Worm (Caenorhabditis elegans) whole organism, young adult: ENCODE results near the gene mlcd-1.

Source experiments
- B0035.1 ChIP-seq: sonication (generic microtip); optimal IDR thresholded peaks from 2 replicates; lab custom pipeline; 2016; ENCODE audit warnings: missing genetic modification characterization, mild to moderate bottlenecking, missing compliant biosample characterization, missing genotype, missing genetic modification reagents
- F23B12.7 ChIP-seq: sonication (generic microtip); optimal IDR thresholded peaks from 2 replicates; lab custom pipeline; 2017; ENCODE audit warnings: missing genetic modification characterization, mild to moderate bottlenecking, missing compliant biosample characterization, antibody characterized with exemption, moderate library complexity; ENCODE audit not compliant: insufficient read depth
- F57C9.4 ChIP-seq: sonication (generic microtip); optimal IDR thresholded peaks from 2 replicates; lab custom pipeline; 2017; ENCODE audit warnings: mild to moderate bottlenecking, missing genetic modification characterization, missing compliant biosample characterization
- T07F8.4 ChIP-seq: sonication (generic microtip); optimal IDR thresholded peaks from 2 replicates; lab custom pipeline; 2016; ENCODE audit warnings: mild to moderate bottlenecking, missing genetic modification characterization, moderate library complexity, missing compliant biosample characterization
- Y67H2A.10 ChIP-seq: fragments of 200-800 bp; sonication (Bioruptor generic); conservative IDR thresholded peaks from 2 replicates; pipeline ENCODE4 v1.3.6; 2022; ENCODE audit warnings: missing genetic modification reagents, missing genetic modification characterization, missing compliant biosample characterization
- Y79H2A.3 ChIP-seq: fragments of 200-800 bp; sonication (Bioruptor generic); conservative IDR thresholded peaks from 2 replicates; pipeline ENCODE4 v1.3.6; 2022; ENCODE audit warnings: missing genetic modification reagents, missing genetic modification characterization, missing compliant biosample characterization
- ZK185.1 ChIP-seq: sonication (generic microtip); optimal IDR thresholded peaks from 2 replicates; lab custom pipeline; 2016; ENCODE audit warnings: mild to moderate bottlenecking, missing genetic modification characterization, missing compliant biosample characterization; ENCODE audit not compliant: poor library complexity, severe bottlenecking
- akir-1 ChIP-seq: fragments of 200-800 bp; sonication (Bioruptor generic); optimal IDR thresholded peaks from 2 replicates; lab custom pipeline; 2018; ENCODE audit warnings: mild to moderate bottlenecking, missing genetic modification characterization, moderate library complexity, missing compliant biosample characterization
- ama-1 ChIP-seq, 3 experiments: fragments of 150-350 bp in 1 of 3; sonication (generic microtip) in 2 of 3; optimal IDR thresholded peaks; 2 replicates each; lab custom pipeline; 2014 to 2018; ENCODE audit warnings: missing biosample characterization in 2 of 3, missing genetic modification characterization in 2 of 3, missing genetic modification reagents in 2 of 3
- attf-6 ChIP-seq: fragments of 200-800 bp; sonication (Bioruptor generic); IDR thresholded peaks from 2 replicates; pipeline ENCODE4 v1.3.6; 2022; ENCODE audit warnings: missing genetic modification reagents, missing genetic modification characterization, missing compliant biosample characterization
- bed-1 ChIP-seq: fragments of 200-800 bp; sonication (Bioruptor generic); IDR thresholded peaks from 2 replicates; pipeline ENCODE4 v1.3.6; 2022; ENCODE audit warnings: missing genetic modification reagents, missing genetic modification characterization, missing compliant biosample characterization
- bed-2 ChIP-seq: fragments of 200-800 bp; sonication (Bioruptor generic); IDR thresholded peaks from 2 replicates; pipeline ENCODE4 v1.3.6; 2022; ENCODE audit warnings: missing genetic modification reagents, missing genetic modification characterization, missing compliant biosample characterization
- cebp-2 ChIP-seq: fragments of 200-800 bp; sonication (Bioruptor generic); IDR thresholded peaks from 2 replicates; pipeline ENCODE4 v1.3.6; 2022; ENCODE audit warnings: missing genetic modification characterization, missing compliant biosample characterization
- ceh-100 ChIP-seq: fragments of 200-800 bp; sonication (Bioruptor generic); IDR thresholded peaks from 2 replicates; pipeline ENCODE4 v1.3.6; 2022; ENCODE audit warnings: missing genetic modification reagents, missing genetic modification characterization, missing compliant biosample characterization
- ceh-27 ChIP-seq: fragments of 200-800 bp; sonication (Bioruptor generic); optimal IDR thresholded peaks from 2 replicates; lab custom pipeline; 2018; ENCODE audit warnings: mild to moderate bottlenecking, missing genetic modification characterization, moderate library complexity, missing compliant biosample characterization
- ceh-79 ChIP-seq: sonication (generic microtip); optimal IDR thresholded peaks from 2 replicates; lab custom pipeline; 2017; ENCODE audit warnings: mild to moderate bottlenecking, missing genetic modification characterization, missing compliant biosample characterization
- chd-7 ChIP-seq: sonication (generic microtip); optimal IDR thresholded peaks from 2 replicates; lab custom pipeline; 2016; ENCODE audit warnings: mild to moderate bottlenecking, missing genetic modification characterization, moderate library complexity, missing compliant biosample characterization
- egrh-3 ChIP-seq: fragments of 200-800 bp; sonication (Bioruptor generic); IDR thresholded peaks from 2 replicates; pipeline ENCODE4 v1.3.6; 2022; ENCODE audit warnings: missing genetic modification reagents, missing genetic modification characterization, missing compliant biosample characterization
- ets-4 ChIP-seq: fragments of 200-800 bp; sonication (Bioruptor generic); optimal IDR thresholded peaks from 2 replicates; lab custom pipeline; 2018; ENCODE audit warnings: mild to moderate bottlenecking, missing genetic modification characterization, missing compliant biosample characterization
- fkh-3 ChIP-seq: sonication (generic microtip); optimal IDR thresholded peaks from 2 replicates; lab custom pipeline; 2016; ENCODE audit warnings: mild to moderate bottlenecking, missing genetic modification characterization, missing compliant biosample characterization
- him-1 ChIP-seq: sonication (generic microtip); optimal IDR thresholded peaks from 2 replicates; lab custom pipeline; 2016; ENCODE audit warnings: missing genotype, missing genetic modification reagents, missing genetic modification characterization, missing compliant biosample characterization
- hmg-1.2 ChIP-seq: fragments of 200-800 bp; sonication (Bioruptor generic); IDR thresholded peaks from 2 replicates; pipeline ENCODE4 v1.3.6; 2022; ENCODE audit warnings: missing genetic modification reagents, missing genetic modification characterization, missing compliant biosample characterization
- hmg-20 ChIP-seq: fragments of 200-800 bp; sonication (Bioruptor generic); IDR thresholded peaks from 2 replicates; pipeline ENCODE4 v1.3.6; 2022; ENCODE audit warnings: missing genetic modification reagents, missing genetic modification characterization, missing compliant biosample characterization
- let-526 ChIP-seq: fragments of 200-800 bp; sonication (Bioruptor generic); IDR thresholded peaks from 2 replicates; pipeline ENCODE4 v1.3.6; 2022; ENCODE audit warnings: missing genetic modification reagents, missing genetic modification characterization, missing compliant biosample characterization
- let-607 ChIP-seq, 2 experiments: fragments of 200-800 bp in 1 of 2; sonication (Bioruptor generic) in 1 of 2; sonication (generic microtip) in 1 of 2; optimal IDR thresholded peaks; 2 replicates each; lab custom pipeline; 2016 to 2018; ENCODE audit warnings: mild to moderate bottlenecking in 2 of 2, missing compliant biosample characterization in 2 of 2, missing genetic modification characterization in 2 of 2, moderate library complexity in 2 of 2, missing genotype in 1 of 2
- lin-26 ChIP-seq: fragments of 200-800 bp; sonication (Bioruptor generic); IDR thresholded peaks from 2 replicates; pipeline ENCODE4 v1.3.6; 2022; ENCODE audit warnings: missing genetic modification reagents, missing genetic modification characterization, missing compliant biosample characterization
- lin-35 ChIP-seq, 3 experiments: fragments of 150-350 bp in 2 of 3; sonication (generic microtip) in 1 of 3; optimal IDR thresholded peaks; 2 replicates each; lab custom pipeline; 2014 to 2018; ENCODE audit warnings: missing biosample characterization in 3 of 3, missing genetic modification characterization in 3 of 3, missing genetic modification reagents in 3 of 3
- lsl-1 ChIP-seq: fragments of 200-800 bp; sonication (Bioruptor generic); optimal IDR thresholded peaks from 2 replicates; lab custom pipeline; 2018; ENCODE audit warnings: mild to moderate bottlenecking, missing genetic modification characterization, moderate library complexity, missing compliant biosample characterization
- lsy-27 ChIP-seq: sonication (generic microtip); optimal IDR thresholded peaks from 2 replicates; lab custom pipeline; 2017; ENCODE audit warnings: missing genetic modification characterization, mild to moderate bottlenecking, missing compliant biosample characterization, antibody characterized with exemption, missing genotype, borderline replicate concordance; ENCODE audit not compliant: insufficient read depth
- madf-6 ChIP-seq: fragments of 200-800 bp; sonication (Bioruptor generic); IDR thresholded peaks from 2 replicates; pipeline ENCODE4 v1.3.6; 2022; ENCODE audit warnings: missing genetic modification reagents, missing genetic modification characterization, missing compliant biosample characterization
- mcd-1 ChIP-seq: fragments of 200-800 bp; sonication (Bioruptor generic); IDR thresholded peaks from 2 replicates; pipeline ENCODE4 v1.3.6; 2022; ENCODE audit warnings: missing genetic modification reagents, missing genetic modification characterization, missing compliant biosample characterization
- nfya-1 ChIP-seq: sonication (generic microtip); optimal IDR thresholded peaks from 2 replicates; lab custom pipeline; 2017; ENCODE audit warnings: antibody characterized with exemption, missing compliant biosample characterization, missing genetic modification characterization, borderline replicate concordance; ENCODE audit not compliant: insufficient read depth
- nhr-120 ChIP-seq: fragments of 200-800 bp; sonication (Bioruptor generic); IDR thresholded peaks from 2 replicates; pipeline ENCODE4 v1.3.6; 2022; ENCODE audit warnings: missing genetic modification characterization, missing compliant biosample characterization
- pbrm-1 ChIP-seq: fragments of 200-800 bp; sonication (Bioruptor generic); IDR thresholded peaks from 2 replicates; pipeline ENCODE4 v1.3.6; 2022; ENCODE audit warnings: missing genetic modification reagents, missing genetic modification characterization, missing compliant biosample characterization
- sdz-38 ChIP-seq: sonication (generic microtip); optimal IDR thresholded peaks from 2 replicates; lab custom pipeline; 2016; ENCODE audit warnings: missing genotype, missing genetic modification characterization, missing compliant biosample characterization
- sea-2 ChIP-seq: fragments of 200-800 bp; sonication (Bioruptor generic); IDR thresholded peaks from 2 replicates; pipeline ENCODE4 v1.3.6; 2022; ENCODE audit warnings: missing genetic modification characterization, missing compliant biosample characterization
- snpc-1.3 ChIP-seq: sonication (generic microtip); optimal IDR thresholded peaks from 2 replicates; lab custom pipeline; 2017; ENCODE audit warnings: missing genetic modification characterization, mild to moderate bottlenecking, missing compliant biosample characterization, antibody characterized with exemption, moderate library complexity, missing genotype, missing genetic modification reagents; ENCODE audit not compliant: insufficient read depth
- snpc-4 ChIP-seq, 5 experiments: fragments of 150-350 bp in 1 of 5; sonication (generic microtip) in 4 of 5; optimal IDR thresholded peaks; 2 replicates each; lab custom pipeline; 2014 to 2018; ENCODE audit warnings: missing genetic modification characterization in 5 of 5, missing biosample characterization in 3 of 5, antibody characterized with exemption in 2 of 5, mild to moderate bottlenecking in 2 of 5, missing compliant biosample characterization in 2 of 5, missing genotype in 2 of 5, moderate library complexity in 2 of 5, missing genetic modification reagents in 1 of 5
- somi-1 ChIP-seq: fragments of 200-800 bp; sonication (Bioruptor generic); optimal IDR thresholded peaks from 2 replicates; lab custom pipeline; 2018; ENCODE audit warnings: mild to moderate bottlenecking, missing genetic modification characterization, missing compliant biosample characterization
- tbp1 ChIP-seq: fragments of 200-800 bp; sonication (Bioruptor generic); optimal IDR thresholded peaks from 2 replicates; lab custom pipeline; 2018; ENCODE audit warnings: mild to moderate bottlenecking, missing genetic modification characterization, missing compliant biosample characterization
- zfh-2 ChIP-seq: fragments of 200-800 bp; sonication (Bioruptor generic); conservative IDR thresholded peaks from 2 replicates; pipeline ENCODE4 v1.3.6; 2022; ENCODE audit warnings: missing genetic modification reagents, missing genetic modification characterization, missing compliant biosample characterization
- ztf-18 ChIP-seq: sonication (generic microtip); optimal IDR thresholded peaks from 2 replicates; lab custom pipeline; 2016; ENCODE audit warnings: missing genotype, mild to moderate bottlenecking, missing genetic modification characterization, missing compliant biosample characterization
- ztf-28 ChIP-seq: fragments of 200-800 bp; sonication (Bioruptor generic); IDR thresholded peaks from 2 replicates; pipeline ENCODE4 v1.3.6; 2022; ENCODE audit warnings: missing genetic modification reagents, missing genetic modification characterization, missing compliant biosample characterization

mlcd-1 gene

ce11 chrIII:4551963-4552362, 16.0 kb downstream of the mlcd-1 start (continued):
- TF ChIP-seq ceh-27 (GFP tag; lab: Kevin White, UChicago) (peak; percentile 88), let-526 (GFP tag; lab: Robert Waterston, UW) (no peak), zfh-2 (peak; percentile 98), chd-7 (tag; lab: Kevin White, UChicago) (peak; percentile 44), bed-1 (GFP tag; lab: Robert Waterston, UW) (no peak), lin-35 (GFP tag; optimal IDR thresholded peaks at IDR 0.05; lab: Kevin White, UChicago) (no peak), Y79H2A.3 (GFP tag; lab: Robert Waterston, UW) (no peak), ztf-28 (GFP tag; lab: Robert Waterston, UW) (no peak), fkh-3 (no peak), cebp-2 (GFP tag; lab: Robert Waterston, UW) (no peak), mcd-1 (GFP tag; lab: Robert Waterston, UW) (peak; percentile 65), snpc-4 (GFP tag; optimal IDR thresholded peaks at IDR 0.05; lab: Kevin White, UChicago) (no peak), snpc-4 (tag; optimal IDR thresholded peaks at IDR 0.05; lab: Kevin White, UChicago) (peak in 3 of 4 experiments; percentile 12 to 55 (median 45)), sea-2 (GFP tag; lab: Robert Waterston, UW) (no peak), pbrm-1 (GFP tag; lab: Robert Waterston, UW) (0 out of 2 replicates have a peak, but pooled peaks have one; percentile 18), tbp1 (GFP tag; lab: Kevin White, UChicago) (peak; percentile 8), B0035.1 (tag; lab: Kevin White, UChicago) (no peak), ets-4 (GFP tag; lab: Kevin White, UChicago) (peak; percentile 43), him-1 (tag; lab: Kevin White, UChicago) (no peak), ZK185.1 (tag; lab: Kevin White, UChicago) (peak; percentile 40), somi-1 (GFP tag; lab: Kevin White, UChicago) (no peak), ceh-100 (GFP tag; lab: Robert Waterston, UW) (no peak), hmg-1.2 (GFP tag; lab: Robert Waterston, UW) (peak; percentile 68; the same call in 1 of the 2 replicates), lin-26 (GFP tag; lab: Robert Waterston, UW) (peak; percentile 47; the same call in 1 of the 2 replicates), Y67H2A.10 (GFP tag; lab: Robert Waterston, UW) (no peak), nhr-120 (GFP tag; lab: Robert Waterston, UW) (no peak), ama-1 (optimal IDR thresholded peaks at IDR 0.05; lab: Kevin White, UChicago) (no peak), ama-1 (GFP tag; optimal IDR thresholded peaks at IDR 0.05; lab: Kevin White, UChicago) (no peak), let-607 (tag; optimal IDR thresholded peaks at IDR 0.05; lab: Kevin White, UChicago) (peak; percentile 2 to 30), bed-2 (no peak), F57C9.4 (tag; lab: Kevin White, UChicago) (no peak), nfya-1 (tag; lab: Kevin White, UChicago) (no peak), lsl-1 (GFP tag; lab: Kevin White, UChicago) (no peak), T07F8.4 (no peak), hmg-20 (GFP tag; lab: Robert Waterston, UW) (no peak), F23B12.7 (no peak), sdz-38 (no peak)

- no peak for TF ChIP-seq Y79H2A.3 (GFP tag; lab: Robert Waterston, UW)
- TF ChIP-seq egrh-3 (GFP tag; lab: Robert Waterston, UW): no peak
- no peak for TF ChIP-seq ztf-18 (tag; lab: Kevin White, UChicago)
- no peak for TF ChIP-seq attf-6 (GFP tag; lab: Robert Waterston, UW)
- TF ChIP-seq snpc-1.3: no peak
- no peak for TF ChIP-seq let-526 (GFP tag; lab: Robert Waterston, UW)
- TF ChIP-seq akir-1 (GFP tag; lab: Kevin White, UChicago): no peak
- TF ChIP-seq madf-6 (GFP tag; lab: Robert Waterston, UW): no peak
- TF ChIP-seq lin-26 (GFP tag; lab: Robert Waterston, UW): no peak
- no peak for TF ChIP-seq sea-2 (GFP tag; lab: Robert Waterston, UW)
- TF ChIP-seq lsy-27 (tag; lab: Kevin White, UChicago): no peak
- no peak for TF ChIP-seq ceh-79 (tag; lab: Kevin White, UChicago)
These were observed 19.2 kb downstream of the mlcd-1 start, which contains the start of gene M88.4 for ce11 chrIII:4548739-4549138. TSS of gene M88.4 (plus strand) at chrIII:4549039.
